Worm (Caenorhabditis elegans) whole organism, L4 larva: Measurements from ENCODE around the gene C45G9.4.

Source experiments
- D1046.2 ChIP-seq: fragments of 200-800 bp; sonication (Bioruptor generic); IDR thresholded peaks from 2 replicates; pipeline ENCODE4 v1.3.6; 2022; ENCODE audit warnings: missing genetic modification characterization, missing compliant biosample characterization
- F10B5.3 ChIP-seq: sonication (generic microtip); optimal IDR thresholded peaks from 2 replicates; lab custom pipeline; 2016; ENCODE audit warnings: mild to moderate bottlenecking, missing genetic modification characterization, missing compliant biosample characterization
- R02D3.7 ChIP-seq: fragments of 150-350 bp; sonication (generic microtip); optimal IDR thresholded peaks from 3 replicates; lab custom pipeline; 2014; ENCODE audit warnings: missing biosample characterization, missing genetic modification characterization
- T20F7.1 ChIP-seq: fragments of 200-800 bp; sonication (Bioruptor generic); optimal IDR thresholded peaks from 2 replicates; lab custom pipeline; 2018; ENCODE audit warnings: mild to moderate bottlenecking, missing genetic modification characterization, missing compliant biosample characterization
- Y5F2A.4 ChIP-seq: fragments of 200-800 bp; sonication (Bioruptor generic); optimal IDR thresholded peaks from 2 replicates; lab custom pipeline; 2018; ENCODE audit warnings: mild to moderate bottlenecking, missing genetic modification characterization, missing compliant biosample characterization
- attf-4 ChIP-seq: sonication (generic microtip); optimal IDR thresholded peaks from 3 replicates; lab custom pipeline; 2017; ENCODE audit warnings: missing biosample characterization, missing genetic modification characterization
- ceh-28 ChIP-seq: fragments of 150-350 bp; optimal IDR thresholded peaks from 2 replicates; lab custom pipeline; 2014; ENCODE audit warnings: missing biosample characterization, missing genetic modification reagents, missing genetic modification characterization
- ceh-32 ChIP-seq: sonication (generic microtip); optimal IDR thresholded peaks from 2 replicates; lab custom pipeline; 2016; ENCODE audit warnings: mild to moderate bottlenecking, missing genetic modification characterization, missing compliant biosample characterization; ENCODE audit not compliant: poor library complexity
- ceh-44 ChIP-seq: fragments of 200-800 bp; sonication (Bioruptor generic); IDR thresholded peaks from 2 replicates; pipeline ENCODE4 v1.3.6; 2022; ENCODE audit warnings: missing genetic modification reagents, missing genetic modification characterization, missing compliant biosample characterization
- ceh-82 ChIP-seq: sonication (generic microtip); optimal IDR thresholded peaks from 2 replicates; lab custom pipeline; 2017; ENCODE audit warnings: missing biosample characterization, missing genetic modification characterization
- cey-2 ChIP-seq: sonication (generic microtip); optimal IDR thresholded peaks from 3 replicates; lab custom pipeline; 2017; ENCODE audit warnings: missing genetic modification characterization, mild to moderate bottlenecking, missing compliant biosample characterization, antibody characterized with exemption, borderline replicate concordance; ENCODE audit not compliant: insufficient read depth
- daf-19 ChIP-seq: fragments of 200-800 bp; sonication (Bioruptor generic); conservative IDR thresholded peaks from 2 replicates; pipeline ENCODE4 v1.3.6; 2022; ENCODE audit warnings: missing genetic modification characterization, missing compliant biosample characterization
- daf-8 ChIP-seq: fragments of 200-800 bp; sonication (Bioruptor generic); IDR thresholded peaks from 2 replicates; pipeline ENCODE4 v1.3.6; 2022; ENCODE audit warnings: missing genetic modification characterization, missing compliant biosample characterization
- dmd-6 ChIP-seq: fragments of 200-800 bp; sonication (Bioruptor generic); IDR thresholded peaks from 2 replicates; pipeline ENCODE4 v1.3.6; 2022; ENCODE audit warnings: missing genetic modification reagents, missing genetic modification characterization, missing compliant biosample characterization
- dpl-1 ChIP-seq: fragments of 150-350 bp; optimal IDR thresholded peaks from 2 replicates; lab custom pipeline; 2014; ENCODE audit warnings: missing biosample characterization, missing genetic modification reagents, missing genetic modification characterization
- fkh-10 ChIP-seq: fragments of 150-350 bp; optimal IDR thresholded peaks from 2 replicates; lab custom pipeline; 2014; ENCODE audit warnings: missing biosample characterization, missing genetic modification reagents, missing genetic modification characterization
- hif-1 ChIP-seq, 2 experiments: sonication (generic microtip); optimal IDR thresholded peaks; 2 replicates each; lab custom pipeline; 2016 to 2017; ENCODE audit warnings: missing compliant biosample characterization in 2 of 2, missing genetic modification characterization in 2 of 2, missing genetic modification reagents in 2 of 2, missing genotype in 2 of 2, mild to moderate bottlenecking in 1 of 2
- hlh-11 ChIP-seq: fragments of 200-800 bp; sonication (Bioruptor generic); optimal IDR thresholded peaks from 2 replicates; lab custom pipeline; 2018; ENCODE audit warnings: mild to moderate bottlenecking, missing genetic modification characterization, missing compliant biosample characterization
- hlh-30 ChIP-seq: sonication (generic microtip); optimal IDR thresholded peaks from 2 replicates; lab custom pipeline; 2017; ENCODE audit warnings: antibody characterized with exemption, mild to moderate bottlenecking, missing genetic modification characterization, missing compliant biosample characterization; ENCODE audit not compliant: insufficient read depth
- hmg-1.1 ChIP-seq: fragments of 200-800 bp; sonication (Bioruptor generic); IDR thresholded peaks from 2 replicates; pipeline ENCODE4 v1.3.6; 2022; ENCODE audit warnings: missing genetic modification reagents, missing genetic modification characterization, missing compliant biosample characterization
- jun-1 ChIP-seq: fragments of 150-350 bp; optimal IDR thresholded peaks from 2 replicates; lab custom pipeline; 2014; ENCODE audit warnings: missing biosample characterization, missing genetic modification reagents, missing genetic modification characterization
- lin-1 ChIP-seq: fragments of 200-800 bp; sonication (Bioruptor generic); IDR thresholded peaks from 2 replicates; pipeline ENCODE4 v1.3.6; 2022; ENCODE audit warnings: missing genetic modification reagents, missing genetic modification characterization, missing compliant biosample characterization
- lin-15B ChIP-seq: fragments of 150-350 bp; sonication (generic microtip); optimal IDR thresholded peaks from 3 replicates; lab custom pipeline; 2014; ENCODE audit warnings: missing biosample characterization, missing genetic modification characterization
- lin-29 ChIP-seq: fragments of 200-800 bp; sonication (Bioruptor generic); IDR thresholded peaks from 2 replicates; pipeline ENCODE4 v1.3.6; 2022; ENCODE audit warnings: missing genetic modification reagents, missing genetic modification characterization, missing compliant biosample characterization
- lin-39 ChIP-seq: fragments of 150-350 bp; optimal IDR thresholded peaks from 2 replicates; lab custom pipeline; 2014; ENCODE audit warnings: missing biosample characterization, missing genetic modification reagents, missing genetic modification characterization
- lsy-2 ChIP-seq, 2 experiments: fragments of 150-350 bp in 1 of 2; sonication (generic microtip) in 1 of 2; optimal IDR thresholded peaks; 2 replicates each; lab custom pipeline; 2014 to 2017; ENCODE audit warnings: missing biosample characterization in 2 of 2, missing genetic modification characterization in 2 of 2
- madf-9 ChIP-seq: fragments of 200-800 bp; sonication (Bioruptor generic); conservative IDR thresholded peaks from 2 replicates; pipeline ENCODE4 v1.3.6; 2022; ENCODE audit warnings: missing genetic modification reagents, missing genetic modification characterization, missing compliant biosample characterization
- mdl-1 ChIP-seq, 2 experiments: fragments of 150-350 bp in 1 of 2; sonication (generic microtip) in 1 of 2; optimal IDR thresholded peaks; 2 replicates each; lab custom pipeline; 2014 to 2017; ENCODE audit warnings: missing biosample characterization in 2 of 2, missing genetic modification characterization in 2 of 2
- mdt-29 ChIP-seq: fragments of 200-800 bp; sonication (Bioruptor generic); IDR thresholded peaks from 2 replicates; pipeline ENCODE4 v1.3.6; 2022; ENCODE audit warnings: missing genetic modification reagents, missing genetic modification characterization, missing compliant biosample characterization
- nhr-11 ChIP-seq: fragments of 150-350 bp; optimal IDR thresholded peaks from 2 replicates; lab custom pipeline; 2014; ENCODE audit warnings: missing biosample characterization, missing genetic modification characterization
- nhr-28 ChIP-seq: fragments of 150-350 bp; optimal IDR thresholded peaks from 2 replicates; lab custom pipeline; 2014; ENCODE audit warnings: missing biosample characterization, missing genetic modification characterization
- nhr-41 ChIP-seq: fragments of 200-800 bp; sonication (Bioruptor generic); IDR thresholded peaks from 2 replicates; pipeline ENCODE4 v1.3.6; 2022; ENCODE audit warnings: missing genetic modification reagents, missing genetic modification characterization, missing compliant biosample characterization
- php-3 ChIP-seq: fragments of 200-800 bp; sonication (Bioruptor generic); IDR thresholded peaks from 2 replicates; pipeline ENCODE4 v1.3.6; 2022; ENCODE audit warnings: missing genetic modification reagents, missing genetic modification characterization, missing compliant biosample characterization
- set-16 ChIP-seq: fragments of 200-800 bp; sonication (Bioruptor generic); IDR thresholded peaks from 2 replicates; pipeline ENCODE4 v1.3.6; 2022; ENCODE audit warnings: missing genetic modification reagents, missing genetic modification characterization, missing compliant biosample characterization
- tag-97 ChIP-seq: fragments of 200-800 bp; sonication (Bioruptor generic); IDR thresholded peaks from 2 replicates; pipeline ENCODE4 v1.3.6; 2022; ENCODE audit warnings: missing genetic modification characterization, missing compliant biosample characterization
- unc-39 ChIP-seq: sonication (generic microtip); optimal IDR thresholded peaks from 2 replicates; lab custom pipeline; 2017; ENCODE audit warnings: missing biosample characterization, missing genetic modification characterization
- unc-62 ChIP-seq, 3 experiments: fragments of 150-350 bp in 1 of 3; sonication (generic microtip); optimal IDR thresholded peaks in 2 of 3; peaks in 1 of 3; 1 replicate in 1 of 3; 2 replicates in 2 of 3; lab custom pipeline; 2014 to 2017; ENCODE audit warnings: missing biosample characterization in 3 of 3, missing genetic modification characterization in 3 of 3, missing genetic modification reagents in 3 of 3, missing genotype in 1 of 3
- zag-1 ChIP-seq: fragments of 150-350 bp; optimal IDR thresholded peaks from 2 replicates; lab custom pipeline; 2014; ENCODE audit warnings: missing biosample characterization, missing genetic modification characterization
- zip-11 ChIP-seq: fragments of 200-800 bp; sonication (Bioruptor generic); IDR thresholded peaks from 2 replicates; pipeline ENCODE4 v1.3.6; 2022; ENCODE audit warnings: missing genetic modification characterization, missing compliant biosample characterization
- ztf-11 ChIP-seq: fragments of 150-350 bp; optimal IDR thresholded peaks from 2 replicates; lab custom pipeline; 2014; ENCODE audit warnings: missing biosample characterization, missing genetic modification characterization

C45G9.4 gene

DNA sequence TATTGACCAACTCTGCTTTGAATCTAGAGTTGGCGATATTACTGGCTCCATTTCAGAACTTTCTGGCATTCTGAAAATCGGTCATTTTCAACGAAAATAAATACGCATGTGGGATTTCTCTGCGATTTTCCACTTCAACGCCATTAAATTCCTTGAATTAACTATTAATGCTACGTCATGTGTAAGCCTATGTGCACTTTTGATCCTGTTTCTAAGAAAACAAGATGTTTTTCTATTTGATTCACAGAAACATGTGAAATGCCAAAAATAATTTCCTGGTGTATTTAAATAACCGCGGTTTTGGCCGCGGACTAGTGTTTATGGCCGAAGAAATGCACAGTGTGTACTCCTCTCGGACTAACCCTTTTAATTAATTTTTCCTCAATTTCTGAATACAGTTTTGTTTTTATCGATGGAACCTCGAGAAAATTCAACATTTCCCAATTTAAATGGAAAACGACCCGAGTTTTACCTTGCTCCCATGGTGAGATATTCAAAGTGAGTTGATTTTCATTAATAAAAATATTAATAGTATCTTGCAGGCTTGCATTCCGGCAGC lies 6.2 kb downstream of the C45G9.4 start, which contains the start of the genes C45G9.11 and C45G9.2 (continued):
- TF ChIP-seq F10B5.3: no peak
- TF ChIP-seq hlh-11 (tag; lab: Kevin White, UChicago): no peak
- no peak for TF ChIP-seq unc-62 (GFP tag; optimal IDR thresholded peaks at IDR 0.05 in 1 of 2; lab: Kevin White, UChicago)
- TF ChIP-seq unc-62 (tag; optimal IDR thresholded peaks at IDR 0.05; lab: Kevin White, UChicago): no peak
- TF ChIP-seq unc-39 (tag; lab: Kevin White, UChicago): no peak
- TF ChIP-seq hif-1 (tag; optimal IDR thresholded peaks at IDR 0.05; lab: Kevin White, UChicago): peak in 1 of 2 experiments; percentile 84
- TF ChIP-seq nhr-28 (tag; lab: Kevin White, UChicago): no peak
- peak; percentile 70; the same call in 1 of the 2 replicates for TF ChIP-seq ceh-44 (GFP tag; lab: Robert Waterston, UW)
- TF ChIP-seq attf-4 (tag; lab: Kevin White, UChicago): no peak
- TF ChIP-seq cey-2 (tag; lab: Kevin White, UChicago): no peak
- no peak; the same call in 1 of the 2 replicates for TF ChIP-seq madf-9 (GFP tag; lab: Robert Waterston, UW)
- no peak for TF ChIP-seq Y5F2A.4 (GFP tag; lab: Kevin White, UChicago)
- TF ChIP-seq tag-97: no peak
- TF ChIP-seq ceh-28 (tag; lab: Kevin White, UChicago): no peak
- TF ChIP-seq jun-1 (tag; lab: Kevin White, UChicago): no peak
- no peak for TF ChIP-seq nhr-11
- no peak for TF ChIP-seq daf-8
- TF ChIP-seq fkh-10 (GFP tag; lab: Kevin White, UChicago): no peak
- no peak for TF ChIP-seq php-3 (GFP tag; lab: Robert Waterston, UW)
- no peak for TF ChIP-seq ceh-32
- peak; percentile 44 for TF ChIP-seq T20F7.1 (GFP tag; lab: Kevin White, UChicago)
- no peak for TF ChIP-seq lin-39 (tag; lab: Kevin White, UChicago)
- no peak for TF ChIP-seq nhr-41 (GFP tag; lab: Robert Waterston, UW)
- TF ChIP-seq D1046.2 (GFP tag; lab: Robert Waterston, UW): no peak
- TF ChIP-seq ceh-82 (tag; lab: Kevin White, UChicago): no peak
- TF ChIP-seq daf-19 (GFP tag; lab: Robert Waterston, UW): no peak
- TF ChIP-seq zip-11 (GFP tag; lab: Robert Waterston, UW): no peak
- TF ChIP-seq mdt-29 (GFP tag; lab: Robert Waterston, UW): no peak
- no peak for TF ChIP-seq lsy-2 (tag; optimal IDR thresholded peaks at IDR 0.05; lab: Kevin White, UChicago)
- TF ChIP-seq ztf-11 (tag; lab: Kevin White, UChicago): no peak

- no peak for TF ChIP-seq dpl-1 (GFP tag; lab: Kevin White, UChicago)
- TF ChIP-seq jun-1 (tag; lab: Kevin White, UChicago): no peak
- TF ChIP-seq dmd-6 (GFP tag; lab: Robert Waterston, UW): no peak
- no peak for TF ChIP-seq hlh-30
- no peak for TF ChIP-seq hmg-1.1 (GFP tag; lab: Robert Waterston, UW)
- no peak for TF ChIP-seq lin-29
- no peak for TF ChIP-seq zag-1
- no peak for TF ChIP-seq lin-15B
- TF ChIP-seq R02D3.7: no peak
- TF ChIP-seq mdl-1 (tag; optimal IDR thresholded peaks at IDR 0.05; lab: Kevin White, UChicago): no peak
- TF ChIP-seq set-16 (GFP tag; lab: Robert Waterston, UW): no peak
- TF ChIP-seq lin-1: no peak
- TF ChIP-seq, all 104 proteins: peak for 0
Observed at ce11 chrIII:5071509-5071908, 9.0 kb downstream of the C45G9.4 start, which contains the start of gene C45G9.12. TSS of gene C45G9.12 (minus strand) at chrIII:5071609.
